Fruit fly (Drosophila melanogaster) whole organism, embryonic: ENCODE measurements around the gene PNKP.

Source experiments
- CG10431 ChIP-seq: fragments of 200-800 bp; sonication (Bioruptor generic); optimal IDR thresholded peaks from 3 replicates; lab custom pipeline; 2018; ENCODE audit warnings: missing biosample characterization, mild to moderate bottlenecking, missing genetic modification characterization
- CG11398 ChIP-seq: fragments of 200-800 bp; sonication (Bioruptor generic); optimal IDR thresholded peaks from 2 replicates; lab custom pipeline; 2016; ENCODE audit warnings: missing biosample characterization, missing genetic modification characterization
- CG13287 ChIP-seq: fragments of 200-800 bp; sonication (Bioruptor generic); IDR thresholded peaks from 2 replicates; pipeline ENCODE4 v1.3.6; 2022; ENCODE audit warnings: missing biosample characterization, missing genetic modification characterization; ENCODE audit not compliant: partially characterized antibody
- CG13424 ChIP-seq: fragments of 200-800 bp; sonication (Bioruptor generic); optimal IDR thresholded peaks from 2 replicates; lab custom pipeline; 2019; ENCODE audit warnings: missing biosample characterization, mild to moderate bottlenecking, missing genetic modification characterization, moderate library complexity
- CG14014 ChIP-seq: fragments of 200-800 bp; sonication (Bioruptor generic); IDR thresholded peaks from 2 replicates; pipeline ENCODE4 v1.3.6; 2022; ENCODE audit warnings: missing biosample characterization, missing genetic modification characterization
- CG14710 ChIP-seq: fragments of 200-800 bp; sonication (Bioruptor generic); optimal IDR thresholded peaks from 3 replicates; lab custom pipeline; 2019; ENCODE audit warnings: missing biosample characterization, mild to moderate bottlenecking, missing genetic modification characterization, moderate library complexity
- CG15514 ChIP-seq: fragments of 200-800 bp; sonication (Bioruptor generic); optimal IDR thresholded peaks from 3 replicates; lab custom pipeline; 2017; ENCODE audit warnings: missing biosample characterization, missing genetic modification characterization, mild to moderate bottlenecking, moderate library complexity, missing genetic modification reagents
- CG1792 ChIP-seq: fragments of 200-800 bp; sonication (Bioruptor generic); optimal IDR thresholded peaks from 2 replicates; lab custom pipeline; 2016; ENCODE audit warnings: missing biosample characterization, missing genetic modification characterization
- CG2120 ChIP-seq: fragments of 200-800 bp; sonication (Bioruptor generic); optimal IDR thresholded peaks from 3 replicates; lab custom pipeline; 2016; ENCODE audit warnings: missing biosample characterization, missing genetic modification characterization
- CG30431 ChIP-seq: fragments of 200-800 bp; sonication (Bioruptor generic); optimal IDR thresholded peaks from 2 replicates; lab custom pipeline; 2017; ENCODE audit warnings: missing biosample characterization, missing genetic modification characterization
- CG3065 ChIP-seq: fragments of 200-800 bp; sonication (Bioruptor generic); optimal IDR thresholded peaks from 2 replicates; lab custom pipeline; 2016; ENCODE audit warnings: missing biosample characterization, missing genetic modification characterization
- CG31224 ChIP-seq: fragments of 200-800 bp; sonication (Bioruptor generic); IDR thresholded peaks from 2 replicates; pipeline ENCODE4 v1.3.6; 2022; ENCODE audit warnings: missing biosample characterization, missing genetic modification characterization
- CG32532 ChIP-seq: fragments of 200-800 bp; sonication (Bioruptor generic); IDR thresholded peaks from 2 replicates; pipeline ENCODE4 v1.3.6; 2022; ENCODE audit warnings: missing biosample characterization, missing genetic modification characterization
- CG32772 ChIP-seq: fragments of 200-800 bp; sonication (Bioruptor generic); IDR thresholded peaks from 2 replicates; pipeline ENCODE4 v1.3.6; 2022; ENCODE audit warnings: missing biosample characterization, missing genetic modification characterization
- CG4707 ChIP-seq: fragments of 200-800 bp; sonication (Bioruptor generic); optimal IDR thresholded peaks from 2 replicates; lab custom pipeline; 2018; ENCODE audit warnings: missing biosample characterization, mild to moderate bottlenecking, missing genetic modification characterization, moderate library complexity
- CG6272 ChIP-seq: fragments of 200-800 bp; sonication (Bioruptor generic); IDR thresholded peaks from 2 replicates; pipeline ENCODE4 v1.3.6; 2022; ENCODE audit warnings: missing biosample characterization, missing genetic modification characterization
- CG8281 ChIP-seq: fragments of 200-800 bp; sonication (Bioruptor generic); optimal IDR thresholded peaks from 2 replicates; lab custom pipeline; 2018; ENCODE audit warnings: missing biosample characterization, mild to moderate bottlenecking, missing genetic modification characterization, moderate library complexity
- CG8290 ChIP-seq, 3 experiments: fragments of 200-800 bp; sonication (Bioruptor generic); optimal IDR thresholded peaks; 2 replicates each; lab custom pipeline; 2016 to 2019; ENCODE audit warnings: missing biosample characterization in 3 of 3, missing genetic modification characterization in 3 of 3, mild to moderate bottlenecking in 2 of 3, moderate library complexity in 1 of 3
- Fer1 ChIP-seq: fragments of 200-800 bp; sonication (Bioruptor generic); optimal IDR thresholded peaks from 2 replicates; lab custom pipeline; 2017; ENCODE audit warnings: missing biosample characterization, mild to moderate bottlenecking, missing genetic modification characterization
- MTF-1 ChIP-seq: fragments of 200-800 bp; sonication (Bioruptor generic); optimal IDR thresholded peaks from 2 replicates; lab custom pipeline; 2018; ENCODE audit warnings: missing biosample characterization, mild to moderate bottlenecking, missing genetic modification characterization, borderline replicate concordance
- Max ChIP-seq: fragments of 200-800 bp; sonication (Bioruptor generic); optimal IDR thresholded peaks from 2 replicates; lab custom pipeline; 2016; ENCODE audit warnings: missing biosample characterization, mild to moderate bottlenecking, missing genetic modification characterization
- Meics ChIP-seq: fragments of 200-800 bp; sonication (Bioruptor generic); optimal IDR thresholded peaks from 2 replicates; lab custom pipeline; 2017; ENCODE audit warnings: missing biosample characterization, mild to moderate bottlenecking, missing genetic modification characterization
- Mes4 ChIP-seq: fragments of 200-800 bp; sonication (Bioruptor generic); optimal IDR thresholded peaks from 2 replicates; lab custom pipeline; 2016; ENCODE audit warnings: missing biosample characterization, missing genetic modification characterization
- NK7.1 ChIP-seq: fragments of 200-800 bp; sonication (Bioruptor generic); optimal IDR thresholded peaks from 3 replicates; lab custom pipeline; 2016; ENCODE audit warnings: missing biosample characterization, missing genetic modification characterization
- NfI ChIP-seq: fragments of 200-800 bp; sonication (Bioruptor generic); optimal IDR thresholded peaks from 3 replicates; lab custom pipeline; 2018; ENCODE audit warnings: missing biosample characterization, mild to moderate bottlenecking, missing genetic modification characterization, moderate library complexity
- Sox100B ChIP-seq: fragments of 200-800 bp; sonication (Bioruptor generic); optimal IDR thresholded peaks from 3 replicates; lab custom pipeline; 2018; ENCODE audit warnings: missing biosample characterization, mild to moderate bottlenecking, missing genetic modification characterization
- Ssrp ChIP-seq: fragments of 200-800 bp; sonication (Bioruptor generic); optimal IDR thresholded peaks from 2 replicates; lab custom pipeline; 2018; ENCODE audit warnings: missing biosample characterization, mild to moderate bottlenecking, missing genetic modification characterization, moderate library complexity
- Xbp1 ChIP-seq: fragments of 200-800 bp; sonication (Bioruptor generic); optimal IDR thresholded peaks from 3 replicates; lab custom pipeline; 2016; ENCODE audit warnings: missing biosample characterization, mild to moderate bottlenecking, missing genetic modification characterization
- Xrp1 ChIP-seq: fragments of 200-800 bp; sonication (Bioruptor generic); IDR thresholded peaks from 2 replicates; pipeline ENCODE4 v1.3.6; 2022; ENCODE audit warnings: missing biosample characterization, missing genetic modification characterization
- abd-A ChIP-seq: fragments of 200-800 bp; sonication (Bioruptor generic); optimal IDR thresholded peaks from 3 replicates; lab custom pipeline; 2019; ENCODE audit warnings: missing biosample characterization, mild to moderate bottlenecking, missing genetic modification characterization, moderate library complexity
- bbx ChIP-seq: fragments of 200-800 bp; sonication (Bioruptor generic); IDR thresholded peaks from 2 replicates; pipeline ENCODE4 v1.3.6; 2022; ENCODE audit warnings: missing biosample characterization, missing genetic modification characterization; ENCODE audit not compliant: partially characterized antibody
- bcd ChIP-seq: fragments of 200-800 bp; sonication (Bioruptor generic); optimal IDR thresholded peaks from 2 replicates; lab custom pipeline; 2017; ENCODE audit warnings: missing biosample characterization, mild to moderate bottlenecking, missing genetic modification characterization
- bigmax ChIP-seq: fragments of 200-800 bp; sonication (Bioruptor generic); optimal IDR thresholded peaks from 2 replicates; lab custom pipeline; 2018; ENCODE audit warnings: missing biosample characterization, mild to moderate bottlenecking, missing genetic modification characterization
- danr ChIP-seq: fragments of 200-800 bp; sonication (Bioruptor generic); IDR thresholded peaks from 2 replicates; pipeline ENCODE4 v1.3.6; 2022; ENCODE audit warnings: missing biosample characterization, missing genetic modification characterization
- disco-r ChIP-seq: fragments of 200-800 bp; sonication (Bioruptor generic); optimal IDR thresholded peaks from 2 replicates; lab custom pipeline; 2016; ENCODE audit warnings: missing biosample characterization, missing genetic modification characterization
- emc ChIP-seq: fragments of 200-800 bp; sonication (Bioruptor generic); optimal IDR thresholded peaks from 2 replicates; lab custom pipeline; 2016; ENCODE audit warnings: missing biosample characterization, missing genetic modification characterization
- ems ChIP-seq: fragments of 200-800 bp; sonication (Bioruptor generic); optimal IDR thresholded peaks from 3 replicates; lab custom pipeline; 2016; ENCODE audit warnings: missing biosample characterization, missing genetic modification characterization
- gce ChIP-seq: fragments of 200-800 bp; sonication (Bioruptor generic); IDR thresholded peaks from 3 replicates; pipeline ENCODE4 v1.3.6; 2022; ENCODE audit warnings: missing biosample characterization, missing genetic modification characterization
- gsb ChIP-seq: fragments of 200-800 bp; sonication (Bioruptor generic); IDR thresholded peaks from 2 replicates; pipeline ENCODE4 v1.3.6; 2022; ENCODE audit warnings: missing biosample characterization, missing genetic modification characterization
- hb ChIP-seq: fragments of 200-800 bp; sonication (Bioruptor generic); IDR thresholded peaks from 3 replicates; pipeline ENCODE4 v1.3.6; 2022; ENCODE audit warnings: missing biosample characterization, missing genetic modification characterization; ENCODE audit not compliant: partially characterized antibody
- lov ChIP-seq, 2 experiments: fragments of 200-800 bp in 1 of 2; fragments of >200 bp in 1 of 2; sonication (Bioruptor generic) in 1 of 2; IDR thresholded peaks in 1 of 2; optimal IDR thresholded peaks in 1 of 2; 2 replicates in 1 of 2; 3 replicates in 1 of 2; pipeline versions ENCODE4 v1.3.6 to Lab custom; 2017 to 2022; ENCODE audit warnings: missing biosample characterization in 1 of 2, missing genetic modification characterization in 1 of 2
- odd ChIP-seq: fragments of 200-800 bp; sonication (Bioruptor generic); optimal IDR thresholded peaks from 2 replicates; lab custom pipeline; 2017; ENCODE audit warnings: missing biosample characterization, mild to moderate bottlenecking, missing genetic modification characterization
- peb ChIP-seq: fragments of 200-800 bp; sonication (Bioruptor generic); IDR thresholded peaks from 2 replicates; pipeline ENCODE4 v1.3.6; 2022; ENCODE audit warnings: missing biosample characterization, missing genetic modification characterization
- phol ChIP-seq: fragments of 200-800 bp; sonication (Bioruptor generic); optimal IDR thresholded peaks from 3 replicates; lab custom pipeline; 2018; ENCODE audit warnings: missing biosample characterization, mild to moderate bottlenecking, missing genetic modification characterization, moderate library complexity
- rib ChIP-seq: fragments of 200-800 bp; sonication (Bioruptor generic); IDR thresholded peaks from 2 replicates; pipeline ENCODE4 v1.3.6; 2022; ENCODE audit warnings: missing biosample characterization, missing genetic modification characterization
- scrt ChIP-seq: fragments of 200-800 bp; sonication (Bioruptor generic); optimal IDR thresholded peaks from 2 replicates; lab custom pipeline; 2018; ENCODE audit warnings: missing biosample characterization, mild to moderate bottlenecking, missing genetic modification characterization, moderate library complexity
- sens-2 ChIP-seq: fragments of 200-800 bp; sonication (Bioruptor generic); IDR thresholded peaks from 2 replicates; pipeline ENCODE4 v1.3.6; 2022; ENCODE audit warnings: missing biosample characterization, missing genetic modification characterization
- sisA ChIP-seq: fragments of 200-800 bp; sonication (Bioruptor generic); IDR thresholded peaks from 2 replicates; pipeline ENCODE4 v1.3.6; 2022; ENCODE audit warnings: missing biosample characterization, missing genetic modification characterization
- sr ChIP-seq: fragments of 200-800 bp; sonication (Bioruptor generic); IDR thresholded peaks from 3 replicates; pipeline ENCODE4 v1.3.6; 2022; ENCODE audit warnings: missing biosample characterization, missing genetic modification characterization
- usp ChIP-seq: fragments of >200 bp; optimal IDR thresholded peaks from 2 replicates; lab custom pipeline; 2017; ENCODE audit warnings: missing biosample characterization, missing genetic modification characterization

PNKP gene

DNA sequence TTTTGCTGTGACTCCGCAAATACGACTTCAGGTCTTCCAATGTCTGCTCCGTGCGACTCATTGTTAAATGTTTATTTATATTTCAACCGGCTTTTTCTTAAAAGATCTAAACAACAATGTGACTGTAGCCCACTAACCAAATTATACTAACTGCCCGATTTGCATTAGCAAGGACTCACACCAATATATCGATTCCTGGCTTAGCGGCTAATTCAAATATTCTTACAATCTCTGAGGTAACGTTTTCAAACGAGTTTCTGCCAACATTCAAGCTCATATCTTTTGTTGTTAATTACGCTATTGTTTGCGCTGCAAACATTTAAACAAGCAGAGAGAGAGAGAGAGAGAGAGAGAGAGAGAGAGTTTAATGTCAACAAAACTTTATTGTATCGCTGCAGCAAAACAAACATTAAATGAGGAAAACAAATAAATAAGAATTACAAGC is 34.8 kb downstream of the PNKP start, which contains the start of gene tex (continued):
- TF ChIP-seq CG8290 (GFP tag; optimal IDR thresholded peaks at IDR 0.05; lab: Kevin White, UChicago) (peak; percentile 52), CG8290 (tag; optimal IDR thresholded peaks at IDR 0.05; lab: Kevin White, UChicago) (no peak), abd-A (tag; lab: Kevin White, UChicago) (no peak), CG4707 (GFP tag; lab: Kevin White, UChicago) (peak; percentile 71), CG15514 (GFP tag; lab: Kevin White, UChicago) (peak; percentile 56), Mes4 (GFP tag; lab: Kevin White, UChicago) (peak; percentile 35), Ssrp (no peak), bcd (peak; percentile 17), CG1792 (no peak), NK7.1 (peak; percentile 25), disco-r (GFP tag; lab: Kevin White, UChicago) (no peak), CG14710 (tag; lab: Kevin White, UChicago) (peak; percentile 77), CG8281 (tag; lab: Kevin White, UChicago) (no peak), CG2120 (GFP tag; lab: Kevin White, UChicago) (no peak), gsb (GFP tag; lab: Robert Waterston, UW) (no peak), sens-2 (no peak), CG32532 (GFP tag; lab: Robert Waterston, UW) (no peak), CG14014 (GFP tag; lab: Robert Waterston, UW) (no peak), emc (GFP tag; lab: Kevin White, UChicago) (no peak), lov (optimal IDR thresholded peaks at IDR 0.05; lab: Kevin White, UChicago) (no peak), lov (GFP tag; IDR thresholded peaks at IDR 0.05; lab: Robert Waterston, UW) (no peak), CG32772 (no peak), NfI (GFP tag; lab: Kevin White, UChicago) (no peak), scrt (GFP tag; lab: Kevin White, UChicago) (no peak), danr (GFP tag; lab: Robert Waterston, UW) (no peak), phol (tag; lab: Kevin White, UChicago) (peak; percentile 22), CG10431 (peak; percentile 31), CG11398 (GFP tag; lab: Kevin White, UChicago) (no peak), CG31224 (GFP tag; lab: Robert Waterston, UW) (no peak), bigmax (no peak), Sox100B (GFP tag; lab: Kevin White, UChicago) (no peak), rib (GFP tag; lab: Robert Waterston, UW) (no peak), odd (GFP tag; lab: Kevin White, UChicago) (no peak), hb (no peak), CG3065 (no peak), peb (GFP tag; lab: Robert Waterston, UW) (no peak), CG13287 (GFP tag; lab: Robert Waterston, UW) (peak; percentile 67), bbx (GFP tag; lab: Robert Waterston, UW) (no peak), Fer1 (GFP tag; lab: Kevin White, UChicago) (no peak), gce (GFP tag; lab: Robert Waterston, UW) (no peak), sr (GFP tag; lab: Robert Waterston, UW) (0 out of 3 replicates have a peak, but pooled peaks have one; percentile 12), Max (GFP tag; lab: Kevin White, UChicago) (no peak), CG6272 (GFP tag; lab: Robert Waterston, UW) (no peak), Xbp1 (GFP tag; lab: Kevin White, UChicago) (no peak), CG13424 (peak; percentile 4), sisA (GFP tag; lab: Robert Waterston, UW) (no peak), CG30431 (no peak), ems (GFP tag; lab: Kevin White, UChicago) (no peak), usp (GFP tag; lab: Kevin White, UChicago) (no peak), MTF-1 (GFP tag; lab: Kevin White, UChicago) (peak; percentile 74), Meics (GFP tag; lab: Kevin White, UChicago) (no peak), Xrp1 (peak; percentile 49; the same call in 1 of the 2 replicates)
